Fruit fly (Drosophila melanogaster) whole organism, embryonic: ENCODE measurements around the gene Lrpprc2.

ENCODE experiments used
- Antp ChIP-seq: fragments of 200-800 bp; sonication (Bioruptor generic); optimal IDR thresholded peaks from 3 replicates; lab custom pipeline; 2016; ENCODE audit warnings: missing biosample characterization, missing genetic modification characterization
- CG10366 ChIP-seq: fragments of 200-800 bp; sonication (Bioruptor generic); IDR thresholded peaks from 2 replicates; pipeline ENCODE4 v1.3.6; 2022; ENCODE audit warnings: missing biosample characterization, missing genetic modification characterization
- CG12155 ChIP-seq: fragments of 200-800 bp; sonication (Bioruptor generic); optimal IDR thresholded peaks from 3 replicates; lab custom pipeline; 2016; ENCODE audit warnings: missing biosample characterization, missing genetic modification characterization
- CG13624 ChIP-seq: fragments of 200-800 bp; sonication (Bioruptor generic); optimal IDR thresholded peaks from 2 replicates; lab custom pipeline; 2016; ENCODE audit warnings: missing biosample characterization, missing genetic modification characterization
- CG14860 ChIP-seq: fragments of 200-800 bp; sonication (Bioruptor generic); IDR thresholded peaks from 3 replicates; pipeline ENCODE4 v1.3.6; 2022; ENCODE audit warnings: missing biosample characterization, missing genetic modification characterization; ENCODE audit not compliant: partially characterized antibody
- CG15601 ChIP-seq: fragments of 200-800 bp; sonication (Bioruptor generic); optimal IDR thresholded peaks from 3 replicates; lab custom pipeline; 2019; ENCODE audit warnings: missing biosample characterization, mild to moderate bottlenecking, missing genetic modification characterization, moderate library complexity
- CG18619 ChIP-seq: fragments of 200-800 bp; sonication (Bioruptor generic); optimal IDR thresholded peaks from 3 replicates; lab custom pipeline; 2017; ENCODE audit warnings: missing biosample characterization, mild to moderate bottlenecking, missing genetic modification characterization
- CG2129 ChIP-seq: fragments of 200-800 bp; sonication (Bioruptor generic); IDR thresholded peaks from 2 replicates; pipeline ENCODE4 v1.3.6; 2022; ENCODE audit warnings: missing biosample characterization, missing genetic modification characterization; ENCODE audit not compliant: partially characterized antibody
- CG30020 ChIP-seq: fragments of 200-800 bp; optimal IDR thresholded peaks from 2 replicates; lab custom pipeline; 2019; ENCODE audit warnings: missing biosample characterization, mild to moderate bottlenecking, missing genetic modification characterization, moderate library complexity
- CG32767 ChIP-seq: fragments of 200-800 bp; sonication (Bioruptor generic); IDR thresholded peaks from 2 replicates; pipeline ENCODE4 v1.3.6; 2022; ENCODE audit warnings: missing biosample characterization, missing genetic modification characterization
- CG6791 ChIP-seq: fragments of 200-800 bp; sonication (Bioruptor generic); IDR thresholded peaks from 3 replicates; pipeline ENCODE4 v1.3.6; 2022; ENCODE audit warnings: missing biosample characterization, missing genetic modification characterization; ENCODE audit not compliant: partially characterized antibody
- CG8290 ChIP-seq, 3 experiments: fragments of 200-800 bp; sonication (Bioruptor generic); optimal IDR thresholded peaks; 2 replicates each; lab custom pipeline; 2016 to 2019; ENCODE audit warnings: missing biosample characterization in 3 of 3, missing genetic modification characterization in 3 of 3, mild to moderate bottlenecking in 2 of 3, moderate library complexity in 1 of 3
- CG9817 ChIP-seq: fragments of 200-800 bp; sonication (Bioruptor generic); optimal IDR thresholded peaks from 2 replicates; lab custom pipeline; 2018; ENCODE audit warnings: missing biosample characterization, mild to moderate bottlenecking, missing genetic modification characterization, moderate library complexity
- Chrac-16 ChIP-seq: fragments of 200-800 bp; sonication (Bioruptor generic); optimal IDR thresholded peaks from 3 replicates; lab custom pipeline; 2016; ENCODE audit warnings: missing biosample characterization, missing genetic modification characterization
- Dp ChIP-seq: fragments of 200-800 bp; sonication (Bioruptor generic); optimal IDR thresholded peaks from 2 replicates; lab custom pipeline; 2018; ENCODE audit warnings: missing biosample characterization, mild to moderate bottlenecking, missing genetic modification characterization, moderate library complexity
- Hand ChIP-seq: fragments of 200-800 bp; sonication (Bioruptor generic); optimal IDR thresholded peaks from 2 replicates; lab custom pipeline; 2017; ENCODE audit warnings: mild to moderate bottlenecking, missing biosample characterization, missing genetic modification reagents, missing genetic modification characterization
- Kr ChIP-seq: fragments of 200-800 bp; sonication (Bioruptor generic); optimal IDR thresholded peaks from 2 replicates; lab custom pipeline; 2017; ENCODE audit warnings: missing biosample characterization, mild to moderate bottlenecking, missing genetic modification characterization
- Ptx1 ChIP-seq: fragments of 200-800 bp; sonication (Bioruptor generic); IDR thresholded peaks from 2 replicates; pipeline ENCODE4 v1.3.6; 2022; ENCODE audit warnings: missing biosample characterization, missing genetic modification characterization
- Sox102F ChIP-seq: fragments of 200-800 bp; sonication (Bioruptor generic); optimal IDR thresholded peaks from 2 replicates; lab custom pipeline; 2018; ENCODE audit warnings: missing biosample characterization, mild to moderate bottlenecking, missing genetic modification characterization, moderate library complexity
- Xbp1 ChIP-seq: fragments of 200-800 bp; sonication (Bioruptor generic); optimal IDR thresholded peaks from 3 replicates; lab custom pipeline; 2016; ENCODE audit warnings: missing biosample characterization, mild to moderate bottlenecking, missing genetic modification characterization
- ap ChIP-seq: fragments of 200-800 bp; sonication (Bioruptor generic); IDR thresholded peaks from 2 replicates; pipeline ENCODE4 v1.3.6; 2022; ENCODE audit warnings: missing biosample characterization, missing genetic modification characterization
- ara ChIP-seq: fragments of 200-800 bp; sonication (Bioruptor generic); IDR thresholded peaks from 2 replicates; pipeline ENCODE4 v1.3.6; 2022; ENCODE audit warnings: missing biosample characterization, missing genetic modification characterization
- btn ChIP-seq: fragments of 200-800 bp; sonication (Bioruptor generic); optimal IDR thresholded peaks from 2 replicates; lab custom pipeline; 2016; ENCODE audit warnings: missing biosample characterization, missing genetic modification characterization
- chinmo ChIP-seq: fragments of 200-800 bp; sonication (Bioruptor generic); IDR thresholded peaks from 4 replicates; pipeline ENCODE4 v1.3.6; 2022; ENCODE audit warnings: missing biosample characterization, missing genetic modification characterization; ENCODE audit not compliant: partially characterized antibody
- corto ChIP-seq: fragments of 200-800 bp; sonication (Bioruptor generic); optimal IDR thresholded peaks from 2 replicates; lab custom pipeline; 2016; ENCODE audit warnings: missing biosample characterization, mild to moderate bottlenecking, missing genetic modification characterization, moderate library complexity
- cwo ChIP-seq: fragments of 200-800 bp; sonication (Bioruptor generic); optimal IDR thresholded peaks from 3 replicates; lab custom pipeline; 2017; ENCODE audit warnings: missing biosample characterization, missing genetic modification characterization, mild to moderate bottlenecking, moderate library complexity, missing genetic modification reagents
- dan ChIP-seq: fragments of 200-800 bp; sonication (Bioruptor generic); IDR thresholded peaks from 2 replicates; pipeline ENCODE4 v1.3.6; 2022; ENCODE audit warnings: missing biosample characterization, missing genetic modification characterization
- dpn ChIP-seq, 2 experiments: fragments of 200-800 bp; sonication (Bioruptor generic); optimal IDR thresholded peaks; 3 replicates each; lab custom pipeline; 2016; ENCODE audit warnings: missing biosample characterization in 2 of 2, missing genetic modification characterization in 2 of 2
- ems ChIP-seq: fragments of 200-800 bp; sonication (Bioruptor generic); optimal IDR thresholded peaks from 3 replicates; lab custom pipeline; 2016; ENCODE audit warnings: missing biosample characterization, missing genetic modification characterization
- exex ChIP-seq: fragments of 200-800 bp; sonication (Bioruptor generic); optimal IDR thresholded peaks from 4 replicates; lab custom pipeline; 2018; ENCODE audit warnings: missing biosample characterization, mild to moderate bottlenecking, missing genetic modification characterization, moderate library complexity
- fd3F ChIP-seq: fragments of 200-800 bp; sonication (Bioruptor generic); optimal IDR thresholded peaks from 2 replicates; lab custom pipeline; 2018; ENCODE audit warnings: missing biosample characterization, mild to moderate bottlenecking, missing genetic modification characterization, moderate library complexity
- fu2 ChIP-seq: fragments of 200-800 bp; sonication (Bioruptor generic); optimal IDR thresholded peaks from 2 replicates; lab custom pipeline; 2016; ENCODE audit warnings: missing biosample characterization, missing genetic modification characterization
- gce ChIP-seq: fragments of 200-800 bp; sonication (Bioruptor generic); IDR thresholded peaks from 3 replicates; pipeline ENCODE4 v1.3.6; 2022; ENCODE audit warnings: missing biosample characterization, missing genetic modification characterization
- gsb ChIP-seq: fragments of 200-800 bp; sonication (Bioruptor generic); IDR thresholded peaks from 2 replicates; pipeline ENCODE4 v1.3.6; 2022; ENCODE audit warnings: missing biosample characterization, missing genetic modification characterization
- gt ChIP-seq: fragments of 200-800 bp; sonication (Bioruptor generic); IDR thresholded peaks from 2 replicates; pipeline ENCODE4 v1.3.6; 2022; ENCODE audit warnings: missing biosample characterization, missing genetic modification characterization
- lab ChIP-seq: fragments of 200-800 bp; sonication (Bioruptor generic); optimal IDR thresholded peaks from 3 replicates; lab custom pipeline; 2017; ENCODE audit warnings: missing biosample characterization, missing genetic modification characterization, mild to moderate bottlenecking, moderate library complexity, missing genetic modification reagents
- pfk ChIP-seq: fragments of 200-800 bp; sonication (Bioruptor generic); optimal IDR thresholded peaks from 2 replicates; lab custom pipeline; 2018; ENCODE audit warnings: missing biosample characterization, mild to moderate bottlenecking, missing genetic modification characterization, moderate library complexity
- pita ChIP-seq: fragments of 200-800 bp; sonication (Bioruptor generic); optimal IDR thresholded peaks from 2 replicates; lab custom pipeline; 2017; ENCODE audit warnings: missing biosample characterization, mild to moderate bottlenecking, missing genetic modification characterization
- repo ChIP-seq: fragments of 200-800 bp; sonication (Bioruptor generic); optimal IDR thresholded peaks from 2 replicates; lab custom pipeline; 2016; ENCODE audit warnings: missing biosample characterization, missing genetic modification characterization
- ro ChIP-seq: fragments of 200-800 bp; sonication (Bioruptor generic); IDR thresholded peaks from 2 replicates; pipeline ENCODE4 v1.3.6; 2022; ENCODE audit warnings: missing biosample characterization, missing genetic modification characterization
- sima ChIP-seq: fragments of 200-800 bp; sonication (Bioruptor generic); optimal IDR thresholded peaks from 2 replicates; lab custom pipeline; 2016; ENCODE audit warnings: missing biosample characterization, missing genetic modification characterization
- sisA ChIP-seq: fragments of 200-800 bp; sonication (Bioruptor generic); IDR thresholded peaks from 2 replicates; pipeline ENCODE4 v1.3.6; 2022; ENCODE audit warnings: missing biosample characterization, missing genetic modification characterization
- sna ChIP-seq: fragments of 200-800 bp; sonication (Bioruptor generic); IDR thresholded peaks from 2 replicates; pipeline ENCODE4 v1.3.6; 2022; ENCODE audit warnings: missing biosample characterization, missing genetic modification characterization; ENCODE audit not compliant: partially characterized antibody
- tap ChIP-seq: fragments of 200-800 bp; optimal IDR thresholded peaks from 3 replicates; lab custom pipeline; 2019; ENCODE audit warnings: missing biosample characterization, mild to moderate bottlenecking, missing genetic modification characterization, moderate library complexity
- tll ChIP-seq, 2 experiments: fragments of 200-800 bp in 1 of 2; fragments of >200 bp in 1 of 2; sonication (Bioruptor generic) in 1 of 2; optimal IDR thresholded peaks; 2 replicates each; lab custom pipeline; 2017 to 2019; ENCODE audit warnings: missing biosample characterization in 2 of 2, missing genetic modification characterization in 2 of 2, mild to moderate bottlenecking in 1 of 2, moderate library complexity in 1 of 2
- toy ChIP-seq: fragments of 200-800 bp; sonication (Bioruptor generic); IDR thresholded peaks from 2 replicates; pipeline ENCODE4 v1.3.6; 2022; ENCODE audit warnings: missing biosample characterization, missing genetic modification characterization
- trem ChIP-seq: fragments of 200-800 bp; optimal IDR thresholded peaks from 3 replicates; lab custom pipeline; 2019; ENCODE audit warnings: missing biosample characterization, mild to moderate bottlenecking, missing genetic modification characterization, moderate library complexity
- tx ChIP-seq: fragments of 200-800 bp; sonication (Bioruptor generic); optimal IDR thresholded peaks from 2 replicates; lab custom pipeline; 2016; ENCODE audit warnings: missing biosample characterization, missing genetic modification characterization

Lrpprc2 gene

DNA sequence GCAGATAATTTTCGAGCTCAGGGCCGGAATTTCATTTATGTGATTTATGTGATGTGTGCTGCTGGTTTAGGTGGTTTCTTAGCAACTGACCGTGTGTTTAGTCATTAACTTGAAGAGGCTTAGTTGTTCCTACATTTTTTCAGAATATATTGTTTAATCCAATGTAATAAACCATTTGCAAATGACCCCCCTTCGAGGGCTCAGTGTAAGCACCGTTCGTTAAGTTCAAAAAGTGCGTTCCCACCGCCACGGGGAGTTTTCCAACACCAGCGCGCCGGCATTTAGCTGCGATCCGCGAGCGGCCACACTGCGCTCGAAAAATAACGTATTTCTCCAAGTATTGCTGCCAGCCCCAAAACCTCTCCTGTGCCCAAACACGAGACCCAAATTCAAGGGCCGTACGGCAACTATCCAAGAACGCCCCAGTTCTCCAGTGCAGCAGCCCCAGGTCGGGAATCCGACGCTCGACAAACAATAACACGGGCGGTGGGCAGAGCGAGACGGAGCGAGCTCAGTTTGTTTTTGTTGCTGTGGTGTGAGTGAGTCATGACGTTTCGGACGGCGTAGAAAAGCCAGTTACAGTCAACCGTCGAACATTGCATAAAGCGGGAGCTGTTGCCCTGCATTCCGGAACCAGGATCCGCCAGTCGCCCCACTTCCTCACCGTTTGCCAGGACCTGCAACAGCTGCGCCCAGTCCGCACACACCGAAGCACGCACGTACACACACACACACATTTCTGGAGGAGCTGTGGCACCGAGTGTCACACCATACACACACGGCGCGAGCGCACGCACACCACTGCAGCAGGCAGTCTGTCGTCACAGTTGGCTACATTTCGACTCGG lies 18.1 kb upstream of the Lrpprc2 start, which contains the start of gene rush (continued):
- TF ChIP-seq exex (no peak), gsb (GFP tag; lab: Robert Waterston, UW) (no peak), cwo (GFP tag; lab: Kevin White, UChicago) (no peak), Chrac-16 (GFP tag; lab: Kevin White, UChicago) (no peak), CG14860 (0 out of 3 replicates have a peak, but pooled peaks have one; percentile 38), repo (GFP tag; lab: Kevin White, UChicago) (no peak), dan (GFP tag; lab: Robert Waterston, UW) (no peak), Xbp1 (GFP tag; lab: Kevin White, UChicago) (peak; percentile 60), fu2 (no peak), CG30020 (tag; lab: Kevin White, UChicago) (no peak), Antp (GFP tag; lab: Kevin White, UChicago) (peak; percentile 40), fd3F (GFP tag; lab: Kevin White, UChicago) (no peak), pita (GFP tag; lab: Kevin White, UChicago) (no peak), Sox102F (GFP tag; lab: Kevin White, UChicago) (no peak), chinmo (GFP tag; lab: Robert Waterston, UW) (no peak), CG32767 (GFP tag; lab: Robert Waterston, UW) (no peak), CG8290 (GFP tag; optimal IDR thresholded peaks at IDR 0.05; lab: Kevin White, UChicago) (no peak), CG8290 (tag; optimal IDR thresholded peaks at IDR 0.05; lab: Kevin White, UChicago) (peak in 1 of 2 experiments; percentile 72), gt (GFP tag; lab: Robert Waterston, UW) (no peak), ara (GFP tag; lab: Robert Waterston, UW) (0 out of 2 replicates have a peak, but pooled peaks have one; percentile 31), lab (GFP tag; lab: Kevin White, UChicago) (peak; percentile 48), CG12155 (GFP tag; lab: Kevin White, UChicago) (peak; percentile 37), pfk (GFP tag; lab: Kevin White, UChicago) (no peak), CG10366 (GFP tag; lab: Robert Waterston, UW) (peak; percentile 48), Hand (GFP tag; lab: Kevin White, UChicago) (no peak), CG15601 (tag; lab: Kevin White, UChicago) (no peak), btn (GFP tag; lab: Kevin White, UChicago) (no peak), ems (GFP tag; lab: Kevin White, UChicago) (peak; percentile 13), corto (no peak), tll (GFP tag; optimal IDR thresholded peaks at IDR 0.05; lab: Kevin White, UChicago) (no peak), ap (GFP tag; lab: Robert Waterston, UW) (no peak), CG9817 (tag; lab: Kevin White, UChicago) (peak; percentile 35), sna (GFP tag; lab: Robert Waterston, UW) (no peak), CG13624 (GFP tag; lab: Kevin White, UChicago) (peak; percentile 3), sisA (peak; percentile 14; the same call in 1 of the 2 replicates), dpn (GFP tag; optimal IDR thresholded peaks at IDR 0.05; lab: Kevin White, UChicago) (peak; percentile 13 to 27), toy (GFP tag; lab: Robert Waterston, UW) (no peak), ro (GFP tag; lab: Robert Waterston, UW) (no peak), tap (tag; lab: Kevin White, UChicago) (no peak), sima (GFP tag; lab: Kevin White, UChicago) (no peak), Kr (GFP tag; lab: Kevin White, UChicago) (no peak), Dp (GFP tag; lab: Kevin White, UChicago) (peak; percentile 61), tx (GFP tag; lab: Kevin White, UChicago) (no peak), CG6791 (GFP tag; lab: Robert Waterston, UW) (no peak), trem (peak; percentile 5), CG2129 (GFP tag; lab: Robert Waterston, UW) (no peak), CG18619 (peak; percentile 16), gce (GFP tag; lab: Robert Waterston, UW) (no peak), Ptx1 (GFP tag; lab: Robert Waterston, UW) (peak; percentile 23; the same call in 1 of the 2 replicates)
